Fruit fly (Drosophila melanogaster) whole organism, wandering third instar larva: ENCODE results near the gene CG12116.

Experiments
- Abd-B ChIP-seq: fragments of >200 bp; optimal IDR thresholded peaks from 2 replicates; lab custom pipeline; 2017; ENCODE audit warnings: missing biosample characterization, missing genetic modification characterization
- CG32264 ChIP-seq: fragments of 200-800 bp; sonication (Bioruptor generic); optimal IDR thresholded peaks from 2 replicates; lab custom pipeline; 2016; ENCODE audit warnings: missing biosample characterization, missing genetic modification characterization
- CG9705 ChIP-seq: fragments of 200-800 bp; sonication (Bioruptor generic); optimal IDR thresholded peaks from 2 replicates; lab custom pipeline; 2018; ENCODE audit warnings: missing biosample characterization, mild to moderate bottlenecking, missing genetic modification characterization
- Dfd ChIP-seq: fragments of >200 bp; optimal IDR thresholded peaks from 2 replicates; lab custom pipeline; 2017; ENCODE audit warnings: missing biosample characterization, missing genetic modification characterization
- Dif ChIP-seq: fragments of 200-275, 200-300 bp; sonication (Bioruptor generic); optimal IDR thresholded peaks from 2 replicates; lab custom pipeline; 2018; ENCODE audit warnings: missing biosample characterization, missing genetic modification characterization; ENCODE audit not compliant: partially characterized antibody
- GATAd ChIP-seq: sonication (Bioruptor generic); optimal IDR thresholded peaks from 2 replicates; lab custom pipeline; 2016; ENCODE audit warnings: missing biosample characterization, missing genetic modification characterization
- HLH106 ChIP-seq: fragments of 200-800 bp; optimal IDR thresholded peaks from 3 replicates; lab custom pipeline; 2019; ENCODE audit warnings: missing biosample characterization, mild to moderate bottlenecking, missing genetic modification characterization, moderate library complexity
- Hnf4 ChIP-seq: fragments of 200-800 bp; sonication (Bioruptor generic); optimal IDR thresholded peaks from 2 replicates; lab custom pipeline; 2016; ENCODE audit warnings: missing biosample characterization, mild to moderate bottlenecking, missing genetic modification characterization
- Hr78 ChIP-seq: fragments of >200 bp; optimal IDR thresholded peaks from 2 replicates; lab custom pipeline; 2017; ENCODE audit warnings: missing biosample characterization, missing genetic modification characterization
- Myc ChIP-seq: fragments of >200 bp; optimal IDR thresholded peaks from 2 replicates; lab custom pipeline; 2017
- N ChIP-seq: fragments of >200 bp; optimal IDR thresholded peaks from 2 replicates; lab custom pipeline; 2018; ENCODE audit warnings: missing biosample characterization, missing external identifiers, missing genetic modification characterization
- OdsH ChIP-seq: fragments of 200-800 bp; sonication (Bioruptor generic); optimal IDR thresholded peaks from 2 replicates; lab custom pipeline; 2016; ENCODE audit warnings: missing biosample characterization, mild to moderate bottlenecking, missing genetic modification characterization
- Rel ChIP-seq, 2 experiments: fragments of 200-800 bp; sonication (Bioruptor generic) in 1 of 2; optimal IDR thresholded peaks; 2 replicates in 1 of 2; 3 replicates in 1 of 2; lab custom pipeline; 2016 to 2019; ENCODE audit warnings: mild to moderate bottlenecking in 2 of 2, missing biosample characterization in 2 of 2, missing genetic modification characterization in 2 of 2, moderate library complexity in 1 of 2
- Sp1 ChIP-seq: fragments of 200-800 bp; sonication (Bioruptor generic); optimal IDR thresholded peaks from 3 replicates; lab custom pipeline; 2019; ENCODE audit warnings: missing biosample characterization, mild to moderate bottlenecking, missing genetic modification characterization, moderate library complexity
- brk ChIP-seq: fragments of 200-800 bp; sonication (Bioruptor generic); optimal IDR thresholded peaks from 2 replicates; lab custom pipeline; 2016; ENCODE audit warnings: missing biosample characterization, mild to moderate bottlenecking, missing genetic modification characterization
- dl ChIP-seq, 2 experiments: fragments of 175-275, 200-275 bp in 1 of 2; fragments of 200-275 bp in 1 of 2; sonication (Bioruptor generic); optimal IDR thresholded peaks; lab custom pipeline; 2018; ENCODE audit warnings: mild to moderate bottlenecking in 2 of 2, missing biosample characterization in 2 of 2, missing genetic modification characterization in 2 of 2, moderate library complexity in 2 of 2; ENCODE audit not compliant: partially characterized antibody in 2 of 2, insufficient read depth in 1 of 2
- dmrt93B ChIP-seq: fragments of 200-800 bp; sonication (Bioruptor generic); optimal IDR thresholded peaks from 2 replicates; lab custom pipeline; 2018; ENCODE audit warnings: missing biosample characterization, mild to moderate bottlenecking, missing genetic modification characterization
- dsf ChIP-seq: sonication (Bioruptor generic); optimal IDR thresholded peaks from 2 replicates; lab custom pipeline; 2016; ENCODE audit warnings: missing biosample characterization, missing genetic modification characterization, borderline replicate concordance
- foxo ChIP-seq, 2 experiments: fragments of 200-800 bp; sonication (Bioruptor generic); optimal IDR thresholded peaks; 2 replicates in 1 of 2; 3 replicates in 1 of 2; lab custom pipeline; 2016 to 2017; ENCODE audit warnings: missing biosample characterization in 2 of 2, missing genetic modification characterization in 2 of 2
- h ChIP-seq: fragments of 200-800 bp; sonication (Bioruptor generic); optimal IDR thresholded peaks from 3 replicates; lab custom pipeline; 2016; ENCODE audit warnings: missing biosample characterization, mild to moderate bottlenecking, missing genetic modification characterization
- jim ChIP-seq: fragments of 175-275, 200-325 bp; sonication (Bioruptor generic); optimal IDR thresholded peaks from 2 replicates; lab custom pipeline; 2016; ENCODE audit warnings: missing biosample characterization, mild to moderate bottlenecking, missing genetic modification characterization
- lola ChIP-seq: fragments of >200 bp; optimal IDR thresholded peaks from 2 replicates; lab custom pipeline; 2017; ENCODE audit warnings: missing biosample characterization, missing genetic modification characterization
- pan ChIP-seq: fragments of >200 bp; optimal IDR thresholded peaks from 2 replicates; lab custom pipeline; 2017
- psq ChIP-seq: fragments of 200-800 bp; sonication (Bioruptor generic); optimal IDR thresholded peaks from 3 replicates; lab custom pipeline; 2017; ENCODE audit warnings: missing biosample characterization, mild to moderate bottlenecking, missing genetic modification characterization, moderate library complexity
- sage ChIP-seq: fragments of 200-800 bp; sonication (Bioruptor generic); optimal IDR thresholded peaks from 2 replicates; lab custom pipeline; 2016; ENCODE audit warnings: missing biosample characterization, mild to moderate bottlenecking, missing genetic modification characterization
- sv ChIP-seq: fragments of 200-800 bp; sonication (Bioruptor generic); optimal IDR thresholded peaks from 3 replicates; lab custom pipeline; 2016; ENCODE audit warnings: missing biosample characterization, missing genetic modification characterization
- usp ChIP-seq: fragments of >200 bp; optimal IDR thresholded peaks from 2 replicates; lab custom pipeline; 2017; ENCODE audit warnings: missing biosample characterization, missing genetic modification characterization
- woc ChIP-seq: sonication (Bioruptor generic); optimal IDR thresholded peaks from 2 replicates; lab custom pipeline; 2016; ENCODE audit warnings: missing biosample characterization, mild to moderate bottlenecking, missing genetic modification characterization

The CG12116 gene

dm6 chrX:8447166-8447565, 21.6 kb downstream of the CG12116 start:
- TF ChIP-seq dsf (GFP tag; lab: Kevin White, UChicago) (no peak), Dfd (no peak), CG32264 (GFP tag; lab: Kevin White, UChicago) (no peak), HLH106 (tag; lab: Kevin White, UChicago) (no peak), Abd-B (GFP tag; lab: Kevin White, UChicago) (no peak), woc (GFP tag; lab: Kevin White, UChicago) (no peak), CG9705 (GFP tag; lab: Kevin White, UChicago) (no peak), Hnf4 (GFP tag; lab: Kevin White, UChicago) (no peak)

DNA sequence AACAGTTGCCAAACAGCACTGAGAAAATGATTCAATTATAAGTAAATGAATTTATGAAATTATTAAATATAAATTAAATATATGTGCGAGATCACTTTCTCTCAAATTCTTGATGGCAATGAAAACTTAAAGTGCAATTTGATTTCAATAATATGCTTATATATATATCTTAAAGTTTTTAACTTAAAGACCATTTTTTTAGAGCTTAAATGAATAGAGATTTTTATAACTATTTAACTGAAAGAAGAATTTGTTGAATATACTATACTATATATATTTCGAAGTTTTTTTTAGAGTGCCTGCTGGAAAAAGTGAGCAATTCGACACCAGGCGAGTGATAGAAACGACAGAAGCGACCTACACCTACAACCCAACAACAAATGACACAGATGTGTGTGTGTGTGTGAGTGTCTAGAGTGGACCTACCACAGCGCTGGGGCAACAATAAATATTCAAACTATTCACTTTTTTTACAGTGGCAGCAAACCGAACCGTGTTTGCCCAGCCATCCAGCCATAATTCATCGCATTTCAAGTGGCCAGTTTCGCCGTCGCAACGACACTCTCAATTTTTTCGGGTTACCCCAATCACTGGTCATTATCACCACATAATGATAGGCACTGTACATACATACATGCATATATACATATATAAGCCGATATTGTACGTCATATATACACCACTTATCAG, 23.8 kb downstream of the CG12116 start:
- TF ChIP-seq dsf (GFP tag; lab: Kevin White, UChicago) = no peak
- peak; percentile 5 for TF ChIP-seq HLH106 (tag; lab: Kevin White, UChicago)
- TF ChIP-seq Sp1 (GFP tag; lab: Kevin White, UChicago) = peak; percentile 9
- TF ChIP-seq, all 38 proteins: peak for 2

dm6 chrX:8444279-8444678, 24.5 kb downstream of the CG12116 start:
- no peak for TF ChIP-seq N (GFP tag; lab: Kevin White, UChicago)

dm6 chrX:8442912-8443311, 25.9 kb downstream of the CG12116 start:
- TF ChIP-seq usp (GFP tag; lab: Kevin White, UChicago) = no peak
- TF ChIP-seq Myc = peak; percentile 50

- TF ChIP-seq Rel (GFP tag; optimal IDR thresholded peaks at IDR 0.05; lab: Kevin White, UChicago) (no peak), Rel (tag; optimal IDR thresholded peaks at IDR 0.05; lab: Kevin White, UChicago) (peak; percentile 7), brk (no peak)
Observed at dm6 chrX:8442161-8442560, 26.7 kb downstream of the CG12116 start, which contains the start of gene CG12123. CG12123 (minus strand) TSS chrX:8442348.

- TF ChIP-seq psq (peak; percentile 84), Dif (GFP tag; lab: Kevin White, UChicago) (no peak)
Observed at dm6 chrX:8437285-8438110, 31.3 kb downstream of the CG12116 start, which contains the start of gene Miga. Miga (minus strand) TSS chrX:8437820.

- peak; percentile 20 for TF ChIP-seq CG9705 (GFP tag; lab: Kevin White, UChicago)
- no peak for TF ChIP-seq foxo (GFP tag; optimal IDR thresholded peaks at IDR 0.05; lab: Kevin White, UChicago)
- no peak for TF ChIP-seq Dfd
- TF ChIP-seq psq = no peak
- no peak for TF ChIP-seq Abd-B (GFP tag; lab: Kevin White, UChicago)
- no peak for TF ChIP-seq OdsH (GFP tag; lab: Kevin White, UChicago)
- no peak for TF ChIP-seq dmrt93B (GFP tag; lab: Kevin White, UChicago)
- peak; percentile 6 for TF ChIP-seq sv (GFP tag; lab: Kevin White, UChicago)
- TF ChIP-seq GATAd (GFP tag; lab: Kevin White, UChicago) = no peak
- TF ChIP-seq CG32264 (GFP tag; lab: Kevin White, UChicago) = no peak
Observed at dm6 chrX:8436656-8437284, 32.0 kb downstream of the CG12116 start, which contains the start of gene CG1440. CG1440 (plus strand) TSS chrX:8437057.

dm6 chrX:8433709-8434108, 35.1 kb downstream of the CG12116 start, which contains the start of gene CG32712:
CG32712 (minus strand) TSS chrX:8433809.
- no peak for TF ChIP-seq lola (GFP tag; lab: Kevin White, UChicago)
- TF ChIP-seq psq = no peak
- no peak for TF ChIP-seq usp (GFP tag; lab: Kevin White, UChicago)
- no peak for TF ChIP-seq CG32264 (GFP tag; lab: Kevin White, UChicago)
- no peak for TF ChIP-seq Myc
- no peak for TF ChIP-seq foxo (GFP tag; optimal IDR thresholded peaks at IDR 0.05; lab: Kevin White, UChicago)
- no peak for TF ChIP-seq h (GFP tag; lab: Kevin White, UChicago)
- no peak for TF ChIP-seq Hr78 (GFP tag; lab: Kevin White, UChicago)
- TF ChIP-seq sage = no peak
- TF ChIP-seq pan (lab: Kevin White, UChicago) = no peak
- TF ChIP-seq dl (GFP tag; optimal IDR thresholded peaks at IDR 0.05; lab: Kevin White, UChicago; ENCODE audit: insufficient read depth in 1 of 2, partially characterized antibody in 2 of 2) = no peak
- TF ChIP-seq N (GFP tag; lab: Kevin White, UChicago) = no peak
- TF ChIP-seq jim (GFP tag; lab: Kevin White, UChicago) = no peak
